Fruit fly (Drosophila melanogaster) ovary, adult (tissue): ENCODE data around the gene CG32262.

ENCODE experiments used
- CG17801 ChIP-seq: fragments of 200-800 bp; optimal IDR thresholded peaks from 2 replicates; lab custom pipeline; 2019; ENCODE audit warnings: missing biosample characterization, mild to moderate bottlenecking, missing genetic modification characterization, moderate library complexity; ENCODE audit not compliant: partially characterized antibody

The CG32262 gene

dm6 chr3L:3825485-3825813 is 15.5 kb upstream of the CG32262 start:
- no peak for TF ChIP-seq CG17801 (GFP tag; lab: Kevin White, UChicago)

dm6 chr3L:3824790-3825484 is 14.9 kb upstream of the CG32262 start, which contains the start of gene Rdh:
Rdh (plus strand) TSS chr3L:3825449.
- TF ChIP-seq CG17801 (GFP tag; lab: Kevin White, UChicago), result no peak

- peak; percentile 27 for TF ChIP-seq CG17801 (GFP tag; lab: Kevin White, UChicago)
Measured at dm6 chr3L:3818566-3819325, 8.8 kb upstream of the CG32262 start, which contains the start of gene enc. enc (plus strand) TSS chr3L:3818679.

dm6 chr3L:3816772-3817483 is 6.9 kb upstream of the CG32262 start:
- no peak for TF ChIP-seq CG17801 (GFP tag; lab: Kevin White, UChicago)

dm6 chr3L:3816254-3816653 is 6.3 kb upstream of the CG32262 start, which contains the start of gene Acp63F:
Acp63F (minus strand) TSS chr3L:3816354.
- TF ChIP-seq CG17801 (GFP tag; lab: Kevin White, UChicago), result no peak

- peak; percentile 49 for TF ChIP-seq CG17801 (GFP tag; lab: Kevin White, UChicago)
Measured at dm6 chr3L:3814010-3814833, 4.2 kb upstream of the CG32262 start, which contains the start of gene Scsalpha1. Scsalpha1 (plus strand) TSS chr3L:3814211.

dm6 chr3L:3811089-3811488 is 1.1 kb upstream of the CG32262 start, which contains the start of the genes CG32263 and PIG-B:
CG32263 (minus strand) TSS chr3L:3811114.
PIG-B (plus strand) TSS chr3L:3811263.
- TF ChIP-seq CG17801 (GFP tag; lab: Kevin White, UChicago), result no peak

dm6 chr3L:3806330-3806729 is 3.7 kb downstream of the CG32262 start, which contains the start of the genes CG32264, ntc and IntS10:
CG32264 (minus strand) TSS chr3L:3806459.
ntc (minus strand) TSS chr3L:3806459.
IntS10 (plus strand) TSS chr3L:3806710.
- TF ChIP-seq CG17801 (GFP tag; lab: Kevin White, UChicago), result peak; percentile 63

- no peak for TF ChIP-seq CG17801 (GFP tag; lab: Kevin White, UChicago)
Measured at dm6 chr3L:3802677-3803076, 7.3 kb downstream of the CG32262 start.

- no peak for TF ChIP-seq CG17801 (GFP tag; lab: Kevin White, UChicago)
Measured at dm6 chr3L:3801813-3802212, 8.2 kb downstream of the CG32262 start.

- TF ChIP-seq CG17801 (GFP tag; lab: Kevin White, UChicago), result no peak
Measured at dm6 chr3L:3801343-3801742, 8.7 kb downstream of the CG32262 start.

- no peak for TF ChIP-seq CG17801 (GFP tag; lab: Kevin White, UChicago)
Measured at dm6 chr3L:3799766-3800165, 10.2 kb downstream of the CG32262 start.

- no peak for TF ChIP-seq CG17801 (GFP tag; lab: Kevin White, UChicago)
Measured at dm6 chr3L:3798488-3798887, 11.5 kb downstream of the CG32262 start.

dm6 chr3L:3797681-3798080 is 12.3 kb downstream of the CG32262 start:
- TF ChIP-seq CG17801 (GFP tag; lab: Kevin White, UChicago), result no peak
